Worm (Caenorhabditis elegans) whole organism, midembryonic: ENCODE results near the gene ttr-18.

ENCODE experiments used
- T22C8.4 ChIP-seq: fragments of 200-800 bp; sonication (Bioruptor generic); IDR thresholded peaks from 2 replicates; pipeline ENCODE4 v1.3.6; 2022; ENCODE audit warnings: missing genetic modification characterization, missing compliant biosample characterization
- cog-1 ChIP-seq: sonication (generic microtip); optimal IDR thresholded peaks from 2 replicates; lab custom pipeline; 2016; ENCODE audit warnings: missing genetic modification characterization, missing compliant biosample characterization
- flt-1 ChIP-seq: fragments of 200-800 bp; sonication (Bioruptor generic); IDR thresholded peaks from 2 replicates; pipeline ENCODE4 v1.3.6; 2022; ENCODE audit warnings: missing genetic modification characterization, missing compliant biosample characterization
- klf-2 ChIP-seq: fragments of 200-800 bp; sonication (Bioruptor generic); conservative IDR thresholded peaks from 2 replicates; pipeline ENCODE4 v1.3.6; 2022; ENCODE audit warnings: missing genetic modification reagents, missing genetic modification characterization, missing compliant biosample characterization
- med-1 ChIP-seq: sonication (generic microtip); optimal IDR thresholded peaks from 2 replicates; lab custom pipeline; 2017; ENCODE audit warnings: missing genetic modification characterization, mild to moderate bottlenecking, missing compliant biosample characterization, antibody characterized with exemption, missing genetic modification reagents; ENCODE audit not compliant: insufficient read depth
- ref-1 ChIP-seq: fragments of 200-800 bp; sonication (Bioruptor generic); conservative IDR thresholded peaks from 2 replicates; pipeline ENCODE4 v1.3.6; 2022; ENCODE audit warnings: missing genetic modification reagents, missing genetic modification characterization, missing compliant biosample characterization
- tab-1 ChIP-seq: fragments of 200-800 bp; sonication (Bioruptor generic); IDR thresholded peaks from 2 replicates; pipeline ENCODE4 v1.3.6; 2022; ENCODE audit warnings: missing genetic modification characterization, missing compliant biosample characterization
- ztf-23 ChIP-seq: fragments of 200-800 bp; sonication (Bioruptor generic); IDR thresholded peaks from 2 replicates; pipeline ENCODE4 v1.3.6; 2022; ENCODE audit warnings: missing genetic modification reagents, missing genetic modification characterization, missing compliant biosample characterization
- ztf-29 ChIP-seq: fragments of 200-800 bp; sonication (Bioruptor generic); IDR thresholded peaks from 2 replicates; pipeline ENCODE4 v1.3.6; 2022; ENCODE audit warnings: missing genetic modification reagents, missing genetic modification characterization, missing compliant biosample characterization

ttr-18 gene

ce11 chrII:11484600-11484999 is 1.9 kb downstream of the ttr-18 start:
- TF ChIP-seq ztf-29 (GFP tag; lab: Robert Waterston, UW) (peak; percentile 95), ztf-23 (GFP tag; lab: Robert Waterston, UW) (peak; percentile 96), klf-2 (GFP tag; lab: Robert Waterston, UW) (peak; percentile 98), ref-1 (GFP tag; lab: Robert Waterston, UW) (peak; percentile 94), cog-1 (peak; percentile 93), tab-1 (GFP tag; lab: Robert Waterston, UW) (peak; percentile 99), T22C8.4 (GFP tag; lab: Robert Waterston, UW) (peak; percentile 96), flt-1 (GFP tag; lab: Robert Waterston, UW) (peak; percentile 98), med-1 (peak; percentile 85)

- TF ChIP-seq flt-1 (GFP tag; lab: Robert Waterston, UW) (no peak), klf-2 (GFP tag; lab: Robert Waterston, UW) (no peak), cog-1 (no peak), ztf-23 (GFP tag; lab: Robert Waterston, UW) (no peak), ztf-29 (GFP tag; lab: Robert Waterston, UW) (no peak), T22C8.4 (GFP tag; lab: Robert Waterston, UW) (no peak), med-1 (no peak), tab-1 (GFP tag; lab: Robert Waterston, UW) (no peak), ref-1 (GFP tag; lab: Robert Waterston, UW) (no peak)
Observed at ce11 chrII:11479076-11479475, 7.5 kb downstream of the ttr-18 start, which contains the start of gene W02B12.12. Gene W02B12.12 (minus strand): TSS chrII:11479176.

DNA sequence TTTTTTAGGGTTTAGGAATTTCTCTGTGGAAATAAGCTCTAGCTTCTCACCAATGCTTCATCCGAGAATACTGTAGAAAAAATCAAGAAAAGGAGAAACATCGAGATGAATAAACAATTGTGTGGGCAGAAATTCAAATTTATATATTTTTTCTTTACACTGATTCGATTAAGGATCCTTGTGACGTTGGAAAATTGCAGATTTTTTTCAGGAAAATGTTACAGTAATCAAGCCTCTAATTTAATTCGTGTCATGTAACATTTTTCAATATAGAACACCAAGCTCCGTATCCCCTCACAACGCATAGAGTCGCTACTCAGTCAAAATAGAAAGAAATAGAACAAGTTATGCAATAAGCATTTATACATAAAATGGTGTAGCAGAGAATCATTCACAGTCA is 10.1 kb downstream of the ttr-18 start, which contains the start of gene W02B12.16:
W02B12.16 (minus strand) TSS at position 101 of the 400 bp plus-strand sequence.
- TF ChIP-seq med-1 (no peak), cog-1 (no peak), T22C8.4 (GFP tag; lab: Robert Waterston, UW) (no peak), flt-1 (GFP tag; lab: Robert Waterston, UW) (no peak), tab-1 (GFP tag; lab: Robert Waterston, UW) (no peak), klf-2 (GFP tag; lab: Robert Waterston, UW) (no peak), ref-1 (GFP tag; lab: Robert Waterston, UW) (no peak), ztf-23 (GFP tag; lab: Robert Waterston, UW) (no peak), ztf-29 (GFP tag; lab: Robert Waterston, UW) (no peak)

DNA sequence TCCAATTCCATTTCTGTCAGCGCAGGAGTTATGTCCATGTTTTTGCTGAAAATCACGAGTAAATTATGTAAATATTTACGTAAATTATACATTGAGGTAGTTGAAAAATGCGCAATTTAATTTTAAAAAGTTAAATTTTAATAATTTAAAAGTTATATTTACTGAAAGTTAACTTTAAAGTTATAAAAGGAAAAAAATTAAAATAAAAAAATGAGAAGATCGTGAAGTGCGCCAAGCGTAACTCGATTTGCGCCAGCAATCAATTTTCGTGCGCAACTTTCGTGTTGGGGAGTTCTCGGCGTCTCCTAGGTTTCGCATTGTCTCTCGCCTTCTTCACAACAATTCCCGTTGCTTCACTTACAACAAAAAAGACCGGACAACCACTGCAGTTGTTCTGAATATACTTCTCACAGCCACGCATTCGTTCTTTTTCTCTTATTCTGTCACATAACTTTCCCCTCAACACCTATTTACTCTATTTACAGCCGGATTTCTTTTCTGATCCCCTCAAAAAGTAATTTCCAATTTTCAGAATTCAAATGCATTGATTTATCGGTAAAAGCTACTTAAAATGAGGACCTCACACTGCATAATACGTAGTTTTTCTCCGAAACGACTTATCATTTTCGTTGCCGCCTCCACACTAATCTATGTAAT is 12.9 kb downstream of the ttr-18 start, which contains the start of the genes metl-1 and W02B12.11:
metl-1 (minus strand) TSS at position 51 of the 657 bp plus-strand sequence.
W02B12.11 (plus strand) TSS at position 337 of the 657 bp plus-strand sequence.
- peak; percentile 50 for TF ChIP-seq cog-1
- TF ChIP-seq ref-1 (GFP tag; lab: Robert Waterston, UW) = no peak
- TF ChIP-seq T22C8.4 (GFP tag; lab: Robert Waterston, UW) = no peak
- TF ChIP-seq flt-1 (GFP tag; lab: Robert Waterston, UW) = peak; percentile 63; the same call in 1 of the 2 replicates
- TF ChIP-seq ztf-29 (GFP tag; lab: Robert Waterston, UW) = no peak
- TF ChIP-seq klf-2 (GFP tag; lab: Robert Waterston, UW) = no peak
- TF ChIP-seq tab-1 (GFP tag; lab: Robert Waterston, UW) = 0 out of 2 replicates have a peak, but pooled peaks have one; percentile 62
- peak; percentile 63; the same call in 1 of the 2 replicates for TF ChIP-seq ztf-23 (GFP tag; lab: Robert Waterston, UW)
- TF ChIP-seq med-1 = peak; percentile 49

DNA sequence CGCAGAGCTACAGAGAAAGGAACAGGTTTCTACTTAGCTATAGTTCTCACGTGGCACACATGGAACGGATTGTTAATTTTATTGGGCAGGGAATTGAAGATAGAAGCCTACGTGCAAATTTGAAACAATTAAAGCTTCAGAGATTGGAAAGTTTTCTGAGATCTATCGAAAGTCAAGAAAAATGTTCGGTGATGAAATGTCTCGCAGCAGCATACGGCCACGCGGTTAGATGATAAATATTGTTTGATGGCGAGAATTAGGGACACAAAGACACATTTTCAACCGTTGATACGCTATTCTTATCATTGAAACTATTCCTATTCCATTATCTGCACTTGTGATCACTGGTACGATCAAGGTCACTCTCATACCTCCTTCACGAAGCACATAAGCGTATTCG is 14.0 kb downstream of the ttr-18 start:
- no peak for TF ChIP-seq tab-1 (GFP tag; lab: Robert Waterston, UW)

DNA sequence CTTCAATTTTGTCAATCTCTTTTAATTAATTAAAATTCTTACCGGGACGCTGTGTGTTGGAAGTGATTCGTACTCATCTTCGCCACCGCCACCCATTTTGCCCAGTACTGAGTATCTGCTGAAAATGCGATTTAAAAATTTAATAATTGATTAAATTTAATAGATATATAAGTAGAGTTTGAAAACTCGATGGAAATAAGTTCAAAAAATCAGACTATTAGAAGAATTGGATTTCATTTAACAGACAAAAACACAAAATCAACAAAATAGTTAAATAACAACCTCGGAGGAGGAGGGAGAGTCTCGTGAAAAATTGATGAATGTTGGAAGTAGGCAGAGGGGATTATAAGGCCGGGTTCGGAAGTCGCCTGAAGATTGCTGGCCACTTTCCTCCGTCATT is 14.6 kb downstream of the ttr-18 start, which contains the start of gene mfn-1:
mfn-1 (minus strand) TSS at position 101 of the 400 bp plus-strand sequence.
- TF ChIP-seq T22C8.4 (GFP tag; lab: Robert Waterston, UW) (no peak), ref-1 (GFP tag; lab: Robert Waterston, UW) (no peak), med-1 (no peak), tab-1 (GFP tag; lab: Robert Waterston, UW) (no peak), cog-1 (no peak)

ce11 chrII:11469574-11470108 is 16.9 kb downstream of the ttr-18 start, which contains the start of gene cisd-1:
Gene cisd-1 (minus strand): TSS chrII:11469624.
- no peak for TF ChIP-seq flt-1 (GFP tag; lab: Robert Waterston, UW)
- TF ChIP-seq klf-2 (GFP tag; lab: Robert Waterston, UW) = no peak
- no peak for TF ChIP-seq ztf-29 (GFP tag; lab: Robert Waterston, UW)
- TF ChIP-seq tab-1 (GFP tag; lab: Robert Waterston, UW) = no peak
- no peak for TF ChIP-seq med-1
- TF ChIP-seq ztf-23 (GFP tag; lab: Robert Waterston, UW) = no peak
- TF ChIP-seq T22C8.4 (GFP tag; lab: Robert Waterston, UW) = no peak
- TF ChIP-seq ref-1 (GFP tag; lab: Robert Waterston, UW) = no peak
- TF ChIP-seq cog-1 = no peak

ce11 chrII:11467541-11467940 is 19.0 kb downstream of the ttr-18 start, which contains the start of gene klp-17:
Gene klp-17 (minus strand): TSS chrII:11467641.
- TF ChIP-seq tab-1 (GFP tag; lab: Robert Waterston, UW) = no peak
- no peak for TF ChIP-seq klf-2 (GFP tag; lab: Robert Waterston, UW)
- no peak for TF ChIP-seq cog-1
- TF ChIP-seq med-1 = no peak
- TF ChIP-seq ztf-29 (GFP tag; lab: Robert Waterston, UW) = no peak
- no peak for TF ChIP-seq T22C8.4 (GFP tag; lab: Robert Waterston, UW)
- TF ChIP-seq ref-1 (GFP tag; lab: Robert Waterston, UW) = no peak
- TF ChIP-seq flt-1 (GFP tag; lab: Robert Waterston, UW) = no peak
- TF ChIP-seq ztf-23 (GFP tag; lab: Robert Waterston, UW) = no peak

- TF ChIP-seq tab-1 (GFP tag; lab: Robert Waterston, UW) (no peak), ztf-29 (GFP tag; lab: Robert Waterston, UW) (0 out of 2 replicates have a peak, but pooled peaks have one; percentile 11)
Observed at ce11 chrII:11464427-11464944, 22.1 kb downstream of the ttr-18 start, which contains the start of the genes aars-1 and rga-1. Gene aars-1 (minus strand): TSS chrII:11464497. Gene rga-1 (plus strand): TSS chrII:11464894.
